Worm (Caenorhabditis elegans) whole organism, L1 larva: ENCODE measurements around the gene nhr-283.

Experiments
- C16A3.4 ChIP-seq: fragments of 150-350 bp; optimal IDR thresholded peaks from 2 replicates; lab custom pipeline; 2014; ENCODE audit warnings: missing biosample characterization, missing genetic modification characterization
- C34B4.2 ChIP-seq: sonication (generic microtip); optimal IDR thresholded peaks from 2 replicates; lab custom pipeline; 2017; ENCODE audit warnings: mild to moderate bottlenecking, missing genetic modification characterization, missing compliant biosample characterization
- F16B12.6 ChIP-seq: fragments of 150-350 bp; optimal IDR thresholded peaks from 2 replicates; lab custom pipeline; 2014; ENCODE audit warnings: missing biosample characterization, missing genetic modification characterization
- aha-1 ChIP-seq: fragments of 150-350 bp; optimal IDR thresholded peaks from 2 replicates; lab custom pipeline; 2014; ENCODE audit warnings: missing biosample characterization, missing genetic modification characterization
- alr-1 ChIP-seq: fragments of 200-800 bp; sonication (Bioruptor generic); optimal IDR thresholded peaks from 2 replicates; lab custom pipeline; 2018; ENCODE audit warnings: borderline replicate concordance, mild to moderate bottlenecking, missing genetic modification characterization, missing compliant biosample characterization
- ama-1 ChIP-seq: fragments of 150-350 bp; optimal IDR thresholded peaks from 2 replicates; lab custom pipeline; 2014
- blmp-1 ChIP-seq: fragments of 150-350 bp; optimal IDR thresholded peaks from 2 replicates; lab custom pipeline; 2014; ENCODE audit warnings: missing biosample characterization, missing genetic modification characterization
- ceh-8 ChIP-seq: fragments of 200-800 bp; sonication (Bioruptor generic); optimal IDR thresholded peaks from 2 replicates; lab custom pipeline; 2018; ENCODE audit warnings: mild to moderate bottlenecking, missing genetic modification characterization, moderate library complexity, missing compliant biosample characterization
- ceh-82 ChIP-seq, 3 experiments: fragments of 150-350 bp in 1 of 3; sonication (generic microtip) in 2 of 3; optimal IDR thresholded peaks; 2 replicates each; lab custom pipeline; 2014 to 2017; ENCODE audit warnings: missing biosample characterization in 3 of 3, missing genetic modification characterization in 3 of 3
- ceh-88 ChIP-seq: fragments of 200-800 bp; sonication (Bioruptor generic); IDR thresholded peaks from 2 replicates; pipeline ENCODE4 v1.3.6; 2022; ENCODE audit warnings: missing genetic modification characterization, missing compliant biosample characterization
- ceh-90 ChIP-seq: sonication (generic microtip); optimal IDR thresholded peaks from 2 replicates; lab custom pipeline; 2016; ENCODE audit warnings: missing genetic modification characterization, missing compliant biosample characterization
- dpl-1 ChIP-seq, 3 experiments: fragments of 150-350 bp in 2 of 3; sonication (generic microtip) in 1 of 3; optimal IDR thresholded peaks; 2 replicates each; lab custom pipeline; 2014 to 2017; ENCODE audit warnings: missing biosample characterization in 3 of 3, missing genetic modification characterization in 3 of 3, missing genetic modification reagents in 3 of 3
- egl-13 ChIP-seq: sonication (generic microtip); optimal IDR thresholded peaks from 2 replicates; lab custom pipeline; 2016; ENCODE audit warnings: missing genotype, missing genetic modification reagents, missing genetic modification characterization, missing compliant biosample characterization
- egl-27 ChIP-seq, 2 experiments: fragments of 150-350 bp in 1 of 2; sonication (generic microtip); optimal IDR thresholded peaks; 3 replicates each; lab custom pipeline; 2017 to 2018; ENCODE audit warnings: missing biosample characterization in 2 of 2, missing genetic modification characterization in 2 of 2, missing genetic modification reagents in 2 of 2
- elt-2 ChIP-seq: sonication (generic microtip); optimal IDR thresholded peaks from 2 replicates; lab custom pipeline; 2016; ENCODE audit warnings: missing genetic modification characterization, mild to moderate bottlenecking, inconsistent platforms, missing compliant biosample characterization, missing genetic modification reagents
- ets-5 ChIP-seq: fragments of 200-800 bp; sonication (Bioruptor generic); IDR thresholded peaks from 2 replicates; pipeline ENCODE4 v1.3.6; 2022; ENCODE audit warnings: missing genetic modification characterization, missing compliant biosample characterization
- fkh-10 ChIP-seq: sonication (generic microtip); optimal IDR thresholded peaks from 2 replicates; lab custom pipeline; 2017; ENCODE audit warnings: missing biosample characterization, missing genetic modification reagents, missing genetic modification characterization
- fkh-4 ChIP-seq: sonication (generic microtip); optimal IDR thresholded peaks from 2 replicates; lab custom pipeline; 2016; ENCODE audit warnings: missing compliant biosample characterization, missing genetic modification characterization, borderline replicate concordance
- grh-1 ChIP-seq: fragments of 200-800 bp; sonication (Bioruptor generic); IDR thresholded peaks from 2 replicates; pipeline ENCODE4 v1.3.6; 2022; ENCODE audit warnings: missing genetic modification reagents, missing genetic modification characterization, missing compliant biosample characterization
- hlh-4 ChIP-seq: sonication (generic microtip); optimal IDR thresholded peaks from 2 replicates; lab custom pipeline; 2016; ENCODE audit warnings: mild to moderate bottlenecking, missing genetic modification characterization, missing compliant biosample characterization
- hpl-2 ChIP-seq: fragments of 150-350 bp; optimal IDR thresholded peaks from 2 replicates; lab custom pipeline; 2014; ENCODE audit warnings: missing biosample characterization, missing genetic modification reagents, missing genetic modification characterization
- irx-1 ChIP-seq: sonication (generic microtip); optimal IDR thresholded peaks from 2 replicates; lab custom pipeline; 2016; ENCODE audit warnings: missing genetic modification characterization, missing compliant biosample characterization
- lin-13 ChIP-seq: fragments of 150-350 bp; optimal IDR thresholded peaks from 2 replicates; lab custom pipeline; 2014; ENCODE audit warnings: missing biosample characterization, missing genetic modification reagents, missing genetic modification characterization
- lin-15B ChIP-seq: fragments of 150-350 bp; sonication (generic microtip); optimal IDR thresholded peaks from 3 replicates; lab custom pipeline; 2014; ENCODE audit warnings: missing biosample characterization, missing genetic modification characterization
- lin-39 ChIP-seq: fragments of 150-350 bp; optimal IDR thresholded peaks from 2 replicates; lab custom pipeline; 2014; ENCODE audit warnings: missing biosample characterization, missing genetic modification reagents, missing genetic modification characterization
- lir-3 ChIP-seq: sonication (generic microtip); optimal IDR thresholded peaks from 2 replicates; lab custom pipeline; 2016; ENCODE audit warnings: mild to moderate bottlenecking, missing genetic modification characterization, moderate library complexity, missing compliant biosample characterization; ENCODE audit not compliant: poor library complexity
- lsy-2 ChIP-seq, 2 experiments: fragments of 150-350 bp; optimal IDR thresholded peaks; 2 replicates each; lab custom pipeline; 2014; ENCODE audit warnings: missing biosample characterization in 2 of 2, missing genetic modification characterization in 2 of 2
- mab-9 ChIP-seq: fragments of 200-800 bp; sonication (Bioruptor generic); IDR thresholded peaks from 2 replicates; pipeline ENCODE4 v1.3.6; 2022; ENCODE audit warnings: missing genetic modification reagents, missing genetic modification characterization, missing compliant biosample characterization
- mdl-1 ChIP-seq, 2 experiments: fragments of 150-350 bp; optimal IDR thresholded peaks; 2 replicates each; lab custom pipeline; 2014 to 2017; ENCODE audit warnings: missing biosample characterization in 2 of 2, missing genetic modification characterization in 2 of 2, inconsistent platforms in 1 of 2
- mef-2 ChIP-seq: fragments of 150-350 bp; optimal IDR thresholded peaks from 2 replicates; lab custom pipeline; 2014; ENCODE audit warnings: missing biosample characterization, missing genetic modification characterization
- mep-1 ChIP-seq: fragments of 150-350 bp; optimal IDR thresholded peaks from 2 replicates; lab custom pipeline; 2014; ENCODE audit warnings: missing biosample characterization, missing genetic modification characterization
- nhr-12 ChIP-seq: sonication (generic microtip); optimal IDR thresholded peaks from 2 replicates; lab custom pipeline; 2017; ENCODE audit warnings: missing biosample characterization, missing genetic modification characterization
- nhr-237 ChIP-seq: fragments of 150-350 bp; optimal IDR thresholded peaks from 2 replicates; lab custom pipeline; 2014; ENCODE audit warnings: missing biosample characterization, missing genetic modification characterization
- nhr-28 ChIP-seq: fragments of 150-350 bp; optimal IDR thresholded peaks from 2 replicates; lab custom pipeline; 2014; ENCODE audit warnings: missing biosample characterization, missing genetic modification characterization
- nhr-71 ChIP-seq: sonication (generic microtip); optimal IDR thresholded peaks from 2 replicates; lab custom pipeline; 2016; ENCODE audit warnings: mild to moderate bottlenecking, missing genetic modification characterization, moderate library complexity, missing compliant biosample characterization
- nhr-77 ChIP-seq: fragments of 150-350 bp; optimal IDR thresholded peaks from 2 replicates; lab custom pipeline; 2014; ENCODE audit warnings: missing biosample characterization, missing genetic modification characterization
- pag-3 ChIP-seq: sonication (generic microtip); optimal IDR thresholded peaks from 2 replicates; lab custom pipeline; 2017; ENCODE audit warnings: missing genetic modification characterization, mild to moderate bottlenecking, missing compliant biosample characterization, antibody characterized with exemption, borderline replicate concordance; ENCODE audit not compliant: insufficient read depth
- skn-1 ChIP-seq: fragments of 150-350 bp; optimal IDR thresholded peaks from 2 replicates; lab custom pipeline; 2014; ENCODE audit warnings: missing biosample characterization, missing genetic modification characterization
- snu-23 ChIP-seq: sonication (generic microtip); optimal IDR thresholded peaks from 2 replicates; lab custom pipeline; 2016; ENCODE audit warnings: missing genetic modification characterization, missing compliant biosample characterization
- sox-4 ChIP-seq: sonication (generic microtip); optimal IDR thresholded peaks from 2 replicates; lab custom pipeline; 2016; ENCODE audit warnings: missing genetic modification characterization, missing compliant biosample characterization
- sptf-1 ChIP-seq: fragments of 150-350 bp; optimal IDR thresholded peaks from 2 replicates; lab custom pipeline; 2014; ENCODE audit warnings: missing biosample characterization, missing genetic modification characterization
- swsn-7 ChIP-seq: sonication (generic microtip); optimal IDR thresholded peaks from 2 replicates; lab custom pipeline; 2016; ENCODE audit warnings: missing genetic modification characterization, missing compliant biosample characterization
- tbx-2 ChIP-seq: sonication (generic microtip); optimal IDR thresholded peaks from 2 replicates; lab custom pipeline; 2016; ENCODE audit warnings: missing genetic modification characterization, missing compliant biosample characterization
- unc-130 ChIP-seq: fragments of 150-350 bp; optimal IDR thresholded peaks from 2 replicates; lab custom pipeline; 2017; ENCODE audit warnings: missing biosample characterization, missing genetic modification characterization, inconsistent platforms
- unc-98 ChIP-seq: fragments of 200-800 bp; sonication (Bioruptor generic); IDR thresholded peaks from 2 replicates; pipeline ENCODE4 v1.3.6; 2022; ENCODE audit warnings: missing genetic modification characterization, missing compliant biosample characterization
- vab-15 ChIP-seq: sonication (generic microtip); optimal IDR thresholded peaks from 2 replicates; lab custom pipeline; 2017; ENCODE audit warnings: missing genotype, mild to moderate bottlenecking, missing genetic modification characterization, missing compliant biosample characterization
- zag-1 ChIP-seq: fragments of 150-350 bp; optimal IDR thresholded peaks from 2 replicates; lab custom pipeline; 2014; ENCODE audit warnings: missing biosample characterization, missing genetic modification characterization
- zip-4 ChIP-seq: fragments of 200-800 bp; sonication (Bioruptor generic); optimal IDR thresholded peaks from 2 replicates; lab custom pipeline; 2018; ENCODE audit warnings: mild to moderate bottlenecking, missing genetic modification characterization, moderate library complexity, missing compliant biosample characterization
- ztf-11 ChIP-seq, 2 experiments: sonication (generic microtip); optimal IDR thresholded peaks; 2 replicates each; lab custom pipeline; 2016 to 2017; ENCODE audit warnings: missing genetic modification characterization in 2 of 2, missing biosample characterization in 1 of 2, missing compliant biosample characterization in 1 of 2
- ztf-4 ChIP-seq: fragments of 150-350 bp; optimal IDR thresholded peaks from 2 replicates; lab custom pipeline; 2014; ENCODE audit warnings: missing biosample characterization, missing genetic modification characterization

Gene nhr-283

ce11 chrV:15766122-15766594 is 10.4 kb downstream of the nhr-283 start, which contains the start of the genes haf-3 and F57A10.2 (continued):
- TF ChIP-seq mab-9 (GFP tag; lab: Robert Waterston, UW) (peak; percentile 85), nhr-71 (tag; lab: Kevin White, UChicago) (peak; percentile 96), zag-1 (tag; lab: Kevin White, UChicago) (peak; percentile 58), mdl-1 (tag; optimal IDR thresholded peaks at IDR 0.05; lab: Kevin White, UChicago) (peak in 1 of 2 experiments; percentile 88), hlh-4 (tag; lab: Kevin White, UChicago) (no peak), mef-2 (tag; lab: Kevin White, UChicago) (peak; percentile 45), vab-15 (tag; lab: Kevin White, UChicago) (no peak), pag-3 (tag; lab: Kevin White, UChicago) (no peak), blmp-1 (tag; lab: Kevin White, UChicago) (peak; percentile 79), sptf-1 (tag; lab: Kevin White, UChicago) (no peak), ets-5 (GFP tag; lab: Robert Waterston, UW) (no peak), grh-1 (GFP tag; lab: Robert Waterston, UW) (peak; percentile 93), lin-39 (peak; percentile 94), unc-98 (no peak), F16B12.6 (tag; lab: Kevin White, UChicago) (peak; percentile 66), ama-1 (lab: Kevin White, UChicago) (peak; percentile 53), ceh-90 (tag; lab: Kevin White, UChicago) (peak; percentile 60), irx-1 (tag; lab: Kevin White, UChicago) (peak; percentile 92), zip-4 (GFP tag; lab: Kevin White, UChicago) (peak; percentile 85), sox-4 (tag; lab: Kevin White, UChicago) (peak; percentile 87), nhr-12 (no peak), snu-23 (peak; percentile 97), fkh-10 (GFP tag; lab: Kevin White, UChicago) (peak; percentile 75), nhr-28 (tag; lab: Kevin White, UChicago) (peak; percentile 39), ceh-82 (tag; optimal IDR thresholded peaks at IDR 0.05; lab: Kevin White, UChicago) (peak; percentile 96 to 97 (median 97)), dpl-1 (GFP tag; optimal IDR thresholded peaks at IDR 0.05; lab: Kevin White, UChicago) (peak; percentile 99), hpl-2 (GFP tag; lab: Kevin White, UChicago) (peak; percentile 11), C16A3.4 (tag; lab: Kevin White, UChicago) (peak; percentile 90), lin-13 (GFP tag; lab: Kevin White, UChicago) (peak; percentile 91), fkh-4 (tag; lab: Kevin White, UChicago) (peak; percentile 72), ceh-8 (peak; percentile 86), egl-13 (peak; percentile 92), elt-2 (tag; lab: Kevin White, UChicago) (peak; percentile 80), tbx-2 (tag; lab: Kevin White, UChicago) (peak; percentile 94), C34B4.2 (peak; percentile 6), skn-1 (tag; lab: Kevin White, UChicago) (peak; percentile 91), lsy-2 (tag; optimal IDR thresholded peaks at IDR 0.05; lab: Kevin White, UChicago) (peak; percentile 94 to 95), alr-1 (tag; lab: Kevin White, UChicago) (no peak)

- TF ChIP-seq lin-15B (tag; lab: Kevin White, UChicago) (no peak), ceh-90 (tag; lab: Kevin White, UChicago) (no peak), sptf-1 (tag; lab: Kevin White, UChicago) (no peak), fkh-10 (GFP tag; lab: Kevin White, UChicago) (no peak), lir-3 (no peak), ztf-4 (tag; lab: Kevin White, UChicago) (no peak), nhr-237 (tag; lab: Kevin White, UChicago) (no peak), snu-23 (no peak), aha-1 (tag; lab: Kevin White, UChicago) (no peak), swsn-7 (tag; lab: Kevin White, UChicago) (no peak), mep-1 (tag; lab: Kevin White, UChicago) (no peak), ceh-88 (GFP tag; lab: Robert Waterston, UW) (no peak), ztf-11 (tag; optimal IDR thresholded peaks at IDR 0.05; lab: Kevin White, UChicago) (no peak), ceh-8 (no peak), egl-27 (tag; optimal IDR thresholded peaks at IDR 0.05; lab: Kevin White, UChicago) (no peak), nhr-77 (tag; lab: Kevin White, UChicago) (no peak), unc-130 (tag; lab: Kevin White, UChicago) (no peak), unc-98 (no peak), nhr-28 (tag; lab: Kevin White, UChicago) (no peak)
Measured at ce11 chrV:15758449-15758848, 18.1 kb downstream of the nhr-283 start, which contains the start of gene str-9. str-9 (plus strand) TSS chrV:15758749.
